Worm (Caenorhabditis elegans): ENCODE data around the gene T14B4.19.

The T14B4.19 gene

ce11 chrII:6712177-6712981 is at the start of gene T14B4.19, which contains the start of gene dpy-10:
Gene T14B4.19, minus strand, starts transcription at chrII:6712931.
Gene dpy-10, minus strand, starts transcription at chrII:6712227.
- no peak for TF ChIP-seq cnd-1 (tag; optimal IDR thresholded peaks at IDR 0.05)
- peak; percentile 80 for TF ChIP-seq elt-1 (tag; optimal IDR thresholded peaks at IDR 0.05; ENCODE audit: borderline replicate concordance, insufficient read depth)
- no peak for TF ChIP-seq tbx-8 (GFP tag; optimal IDR thresholded peaks at IDR 0.05)
- no peak for TF ChIP-seq bed-3 (GFP tag; optimal IDR thresholded peaks at IDR 0.05)
- TF ChIP-seq ham-2 (GFP tag; optimal IDR thresholded peaks at IDR 0.05): peak; percentile 39
- no peak for TF ChIP-seq lin-32 (GFP tag; optimal IDR thresholded peaks at IDR 0.05)
- peak; percentile 82 for TF ChIP-seq blmp-1 (tag; optimal IDR thresholded peaks at IDR 0.05)
- TF ChIP-seq elt-3 (tag; optimal IDR thresholded peaks at IDR 0.05): peak; percentile 58

ce11 chrII:6756232-6756631 is 43.5 kb upstream of the T14B4.19 start, which contains the start of gene F41G3.3:
Gene F41G3.3, plus strand, starts transcription at chrII:6756532.
- TF ChIP-seq tbx-8 (GFP tag; optimal IDR thresholded peaks at IDR 0.05) (no peak), ceh-43 (GFP tag; optimal IDR thresholded peaks at IDR 0.05) (no peak), cnd-1 (tag; optimal IDR thresholded peaks at IDR 0.05) (no peak), M03D4.4 (tag; optimal IDR thresholded peaks at IDR 0.05) (no peak), nhr-12 (tag; optimal IDR thresholded peaks at IDR 0.05) (no peak), mab-5 (tag; optimal IDR thresholded peaks at IDR 0.05) (no peak), snpc-4 (tag; optimal IDR thresholded peaks at IDR 0.05) (no peak), drap-1 (GFP tag; optimal IDR thresholded peaks at IDR 0.05) (no peak), mep-1 (tag; optimal IDR thresholded peaks at IDR 0.05) (no peak), elt-3 (tag; optimal IDR thresholded peaks at IDR 0.05) (no peak), pha-4 (tag; optimal IDR thresholded peaks at IDR 0.05) (no peak), ham-2 (GFP tag; optimal IDR thresholded peaks at IDR 0.05) (no peak), nhr-76 (tag; optimal IDR thresholded peaks at IDR 0.05) (no peak), unc-120 (tag; optimal IDR thresholded peaks at IDR 0.05; ENCODE audit: poor library complexity, severe bottlenecking) (no peak), unc-39 (tag; optimal IDR thresholded peaks at IDR 0.05) (no peak), ceh-39 (tag; optimal IDR thresholded peaks at IDR 0.05) (no peak), elt-1 (tag; optimal IDR thresholded peaks at IDR 0.05; ENCODE audit: borderline replicate concordance, insufficient read depth) (no peak), sem-2 (GFP tag; optimal IDR thresholded peaks at IDR 0.05) (no peak)

ce11 chrII:6754671-6755224 is 42.0 kb upstream of the T14B4.19 start, which contains the start of the genes srx-95 and fis-1:
Gene srx-95, minus strand, starts transcription at chrII:6754771.
Gene fis-1, plus strand, starts transcription at chrII:6755174.
- TF ChIP-seq M03D4.4 (tag; optimal IDR thresholded peaks at IDR 0.05) (no peak), lin-32 (GFP tag; optimal IDR thresholded peaks at IDR 0.05) (no peak), hlh-1 (tag; optimal IDR thresholded peaks at IDR 0.05) (no peak), unc-62 (GFP tag; optimal IDR thresholded peaks at IDR 0.05) (no peak), zip-8 (tag; optimal IDR thresholded peaks at IDR 0.05) (no peak), drap-1 (GFP tag; optimal IDR thresholded peaks at IDR 0.05) (no peak), elt-3 (tag; optimal IDR thresholded peaks at IDR 0.05) (no peak), lin-13 (tag; optimal IDR thresholded peaks at IDR 0.05) (no peak), mls-2 (tag; optimal IDR thresholded peaks at IDR 0.05) (no peak), ceh-83 (GFP tag; optimal IDR thresholded peaks at IDR 0.05) (no peak), nhr-2 (tag; optimal IDR thresholded peaks at IDR 0.05) (no peak), ceh-39 (tag; optimal IDR thresholded peaks at IDR 0.05) (no peak), unc-120 (tag; optimal IDR thresholded peaks at IDR 0.05; ENCODE audit: poor library complexity, severe bottlenecking) (no peak)

ce11 chrII:6752850-6753249 is 40.1 kb upstream of the T14B4.19 start, which contains the start of gene F41G3.21:
Gene F41G3.21, minus strand, starts transcription at chrII:6752950.
- no peak for TF ChIP-seq mep-1 (tag; optimal IDR thresholded peaks at IDR 0.05)
- TF ChIP-seq zip-8 (tag; optimal IDR thresholded peaks at IDR 0.05): no peak
- TF ChIP-seq ceh-39 (tag; optimal IDR thresholded peaks at IDR 0.05): no peak
- TF ChIP-seq lsy-2 (tag; optimal IDR thresholded peaks at IDR 0.05): no peak
- no peak for TF ChIP-seq drap-1 (GFP tag; optimal IDR thresholded peaks at IDR 0.05)

DNA sequence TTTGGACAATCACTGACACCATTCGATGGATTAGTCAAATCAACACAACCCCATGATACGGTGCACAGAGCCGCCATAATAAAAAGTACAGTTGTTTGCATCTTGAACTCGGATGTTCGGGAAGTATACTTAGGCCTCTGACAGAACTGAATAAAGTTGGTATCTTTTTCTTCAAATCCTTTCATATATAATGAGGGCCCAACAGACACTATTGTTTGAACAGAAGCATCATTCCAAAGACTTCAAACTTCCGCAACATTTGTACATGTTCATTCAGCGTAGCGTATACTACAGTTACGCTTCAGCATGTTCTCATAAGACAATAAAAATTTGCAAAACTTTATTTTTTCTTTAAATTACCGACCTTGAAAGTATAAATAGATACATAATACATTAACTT is 39.3 kb upstream of the T14B4.19 start, which contains the start of gene F41G3.19:
F41G3.19 (minus strand) TSS at position 101 of the 400 bp plus-strand sequence.
- no peak for TF ChIP-seq unc-120 (tag; optimal IDR thresholded peaks at IDR 0.05; ENCODE audit: poor library complexity, severe bottlenecking)
- TF ChIP-seq ceh-43 (GFP tag; optimal IDR thresholded peaks at IDR 0.05): no peak
- TF ChIP-seq nhr-237 (tag; optimal IDR thresholded peaks at IDR 0.05): no peak
- TF ChIP-seq bed-3 (GFP tag; optimal IDR thresholded peaks at IDR 0.05): no peak
- TF ChIP-seq mab-5 (tag; optimal IDR thresholded peaks at IDR 0.05): no peak
- TF ChIP-seq lsy-2 (tag; optimal IDR thresholded peaks at IDR 0.05): no peak
- no peak for TF ChIP-seq hlh-1 (tag; optimal IDR thresholded peaks at IDR 0.05)
- no peak for TF ChIP-seq M03D4.4 (tag; optimal IDR thresholded peaks at IDR 0.05)
- no peak for TF ChIP-seq ces-1 (GFP tag; optimal IDR thresholded peaks at IDR 0.05)

Data from whole organism, mixed stage, embryonic.